Fruit fly (Drosophila melanogaster) whole organism, embryonic: ENCODE data around the gene retinin.

Source experiments
- Aef1 ChIP-seq: fragments of 200-800 bp; sonication (Bioruptor generic); IDR thresholded peaks from 3 replicates; pipeline ENCODE4 v1.3.6; 2022; ENCODE audit warnings: missing biosample characterization, missing genetic modification characterization
- Atf6 ChIP-seq: fragments of 200-800 bp; sonication (Bioruptor generic); IDR thresholded peaks from 2 replicates; pipeline ENCODE4 v1.3.6; 2022; ENCODE audit warnings: missing biosample characterization, missing genetic modification characterization
- CG11247 ChIP-seq: fragments of 200-800 bp; sonication (Bioruptor generic); IDR thresholded peaks from 2 replicates; pipeline ENCODE4 v1.3.6; 2022; ENCODE audit warnings: missing biosample characterization, missing genetic modification characterization
- CG12219 ChIP-seq: fragments of 200-800 bp; sonication (Bioruptor generic); optimal IDR thresholded peaks from 3 replicates; lab custom pipeline; 2018; ENCODE audit warnings: missing biosample characterization, mild to moderate bottlenecking, missing genetic modification characterization
- CG14860 ChIP-seq: fragments of 200-800 bp; sonication (Bioruptor generic); IDR thresholded peaks from 3 replicates; pipeline ENCODE4 v1.3.6; 2022; ENCODE audit warnings: missing biosample characterization, missing genetic modification characterization; ENCODE audit not compliant: partially characterized antibody
- CG17385 ChIP-seq: fragments of 200-800 bp; sonication (Bioruptor generic); optimal IDR thresholded peaks from 3 replicates; lab custom pipeline; 2018; ENCODE audit warnings: missing biosample characterization, mild to moderate bottlenecking, missing genetic modification characterization
- CG17912 ChIP-seq: fragments of 200-800 bp; sonication (Bioruptor generic); optimal IDR thresholded peaks from 2 replicates; lab custom pipeline; 2018; ENCODE audit warnings: missing biosample characterization, mild to moderate bottlenecking, missing genetic modification characterization
- CG4328 ChIP-seq: fragments of 200-800 bp; sonication (Bioruptor generic); optimal IDR thresholded peaks from 3 replicates; lab custom pipeline; 2017; ENCODE audit warnings: missing biosample characterization, missing genetic modification reagents, missing genetic modification characterization
- CG8290 ChIP-seq, 3 experiments: fragments of 200-800 bp; sonication (Bioruptor generic); optimal IDR thresholded peaks; 2 replicates each; lab custom pipeline; 2016 to 2019; ENCODE audit warnings: missing biosample characterization in 3 of 3, missing genetic modification characterization in 3 of 3, mild to moderate bottlenecking in 2 of 3, moderate library complexity in 1 of 3
- CG8765 ChIP-seq: fragments of 200-800 bp; sonication (Bioruptor generic); IDR thresholded peaks from 2 replicates; pipeline ENCODE4 v1.3.6; 2022; ENCODE audit warnings: missing biosample characterization, missing genetic modification characterization
- CG9609 ChIP-seq: fragments of 200-800 bp; sonication (Bioruptor generic); optimal IDR thresholded peaks from 3 replicates; lab custom pipeline; 2016; ENCODE audit warnings: missing biosample characterization, missing genetic modification characterization
- CG9797 ChIP-seq: fragments of 200-800 bp; sonication (Bioruptor generic); optimal IDR thresholded peaks from 3 replicates; lab custom pipeline; 2018; ENCODE audit warnings: missing biosample characterization, mild to moderate bottlenecking, missing genetic modification characterization
- CHES-1-like ChIP-seq: fragments of 200-800 bp; sonication (Bioruptor generic); optimal IDR thresholded peaks from 2 replicates; lab custom pipeline; 2016; ENCODE audit warnings: missing biosample characterization, missing genetic modification characterization
- CrebB ChIP-seq: fragments of 200-800 bp; sonication (Bioruptor generic); optimal IDR thresholded peaks from 3 replicates; lab custom pipeline; 2018; ENCODE audit warnings: missing biosample characterization, mild to moderate bottlenecking, missing genetic modification characterization
- Dbx ChIP-seq: fragments of 200-800 bp; sonication (Bioruptor generic); IDR thresholded peaks from 3 replicates; pipeline ENCODE4 v1.3.6; 2022; ENCODE audit warnings: missing biosample characterization, missing genetic modification characterization
- Dek ChIP-seq: fragments of 200-800 bp; sonication (Bioruptor generic); optimal IDR thresholded peaks from 3 replicates; lab custom pipeline; 2019; ENCODE audit warnings: missing biosample characterization, mild to moderate bottlenecking, missing genetic modification characterization, moderate library complexity
- Doc2 ChIP-seq: fragments of 200-800 bp; sonication (Bioruptor generic); IDR thresholded peaks from 2 replicates; pipeline ENCODE4 v1.3.6; 2022; ENCODE audit warnings: missing biosample characterization, missing genetic modification characterization
- E2f2 ChIP-seq: fragments of 200-800 bp; sonication (Bioruptor generic); IDR thresholded peaks from 2 replicates; pipeline ENCODE4 v1.3.6; 2022; ENCODE audit warnings: missing biosample characterization, missing genetic modification characterization
- Elba2 ChIP-seq: fragments of 200-800 bp; sonication (Bioruptor generic); optimal IDR thresholded peaks from 3 replicates; lab custom pipeline; 2016; ENCODE audit warnings: missing biosample characterization, missing genetic modification characterization
- HLH4C ChIP-seq: fragments of 200-800 bp; sonication (Bioruptor generic); IDR thresholded peaks from 3 replicates; pipeline ENCODE4 v1.3.6; 2022; ENCODE audit warnings: missing biosample characterization, missing genetic modification characterization; ENCODE audit not compliant: partially characterized antibody
- HmgZ ChIP-seq: fragments of 200-800 bp; sonication (Bioruptor generic); optimal IDR thresholded peaks from 2 replicates; lab custom pipeline; 2018; ENCODE audit warnings: missing biosample characterization, mild to moderate bottlenecking, missing genetic modification characterization
- Hr51 ChIP-seq, 2 experiments: fragments of 200-800 bp; sonication (Bioruptor generic); optimal IDR thresholded peaks; 2 replicates in 1 of 2; 3 replicates in 1 of 2; lab custom pipeline; 2016 to 2018; ENCODE audit warnings: missing biosample characterization in 2 of 2, missing genetic modification characterization in 2 of 2, mild to moderate bottlenecking in 1 of 2, moderate library complexity in 1 of 2
- Kr ChIP-seq: fragments of 200-800 bp; sonication (Bioruptor generic); optimal IDR thresholded peaks from 2 replicates; lab custom pipeline; 2017; ENCODE audit warnings: missing biosample characterization, mild to moderate bottlenecking, missing genetic modification characterization
- Opbp ChIP-seq: fragments of 200-800 bp; sonication (Bioruptor generic); IDR thresholded peaks from 3 replicates; pipeline ENCODE4 v1.3.6; 2022; ENCODE audit warnings: missing biosample characterization, missing genetic modification characterization; ENCODE audit not compliant: partially characterized antibody
- Optix ChIP-seq: fragments of 200-800 bp; sonication (Bioruptor generic); IDR thresholded peaks from 3 replicates; pipeline ENCODE4 v1.3.6; 2022; ENCODE audit warnings: missing biosample characterization, missing genetic modification characterization
- Spps ChIP-seq: fragments of 200-800 bp; sonication (Bioruptor generic); optimal IDR thresholded peaks from 2 replicates; lab custom pipeline; 2018; ENCODE audit warnings: missing biosample characterization, mild to moderate bottlenecking, missing genetic modification characterization
- caup ChIP-seq: fragments of 200-800 bp; sonication (Bioruptor generic); optimal IDR thresholded peaks from 3 replicates; lab custom pipeline; 2017; ENCODE audit warnings: missing biosample characterization, mild to moderate bottlenecking, missing genetic modification characterization, moderate library complexity; ENCODE audit not compliant: severe bottlenecking
- cg ChIP-seq: fragments of 200-800 bp; sonication (Bioruptor generic); optimal IDR thresholded peaks from 3 replicates; lab custom pipeline; 2019; ENCODE audit warnings: missing biosample characterization, mild to moderate bottlenecking, missing genetic modification characterization, moderate library complexity
- ci ChIP-seq: fragments of 200-800 bp; sonication (Bioruptor generic); IDR thresholded peaks from 3 replicates; pipeline ENCODE4 v1.3.6; 2022; ENCODE audit warnings: missing biosample characterization, missing genetic modification characterization
- corto ChIP-seq: fragments of 200-800 bp; sonication (Bioruptor generic); optimal IDR thresholded peaks from 2 replicates; lab custom pipeline; 2016; ENCODE audit warnings: missing biosample characterization, mild to moderate bottlenecking, missing genetic modification characterization, moderate library complexity
- en ChIP-seq: fragments of 200-800 bp; sonication (Bioruptor generic); optimal IDR thresholded peaks from 2 replicates; lab custom pipeline; 2016; ENCODE audit warnings: missing biosample characterization, missing genetic modification characterization
- eve ChIP-seq, 2 experiments: fragments of >200 bp; optimal IDR thresholded peaks; 2 replicates each; lab custom pipeline; 2017; ENCODE audit warnings: missing biosample characterization in 2 of 2, missing genetic modification characterization in 2 of 2
- ftz-f1 ChIP-seq: fragments of 200-800 bp; sonication (Bioruptor generic); optimal IDR thresholded peaks from 2 replicates; lab custom pipeline; 2016; ENCODE audit warnings: missing biosample characterization, missing genetic modification characterization
- klu ChIP-seq: fragments of 200-800 bp; sonication (Bioruptor generic); IDR thresholded peaks from 2 replicates; pipeline ENCODE4 v1.3.6; 2022; ENCODE audit warnings: missing biosample characterization, missing genetic modification characterization
- lmd ChIP-seq: fragments of 200-800 bp; sonication (Bioruptor generic); IDR thresholded peaks from 2 replicates; pipeline ENCODE4 v1.3.6; 2022; ENCODE audit warnings: missing biosample characterization, missing genetic modification characterization
- nom ChIP-seq: fragments of 200-800 bp; sonication (Bioruptor generic); optimal IDR thresholded peaks from 2 replicates; lab custom pipeline; 2017; ENCODE audit warnings: missing biosample characterization, missing genetic modification characterization, mild to moderate bottlenecking, moderate library complexity, missing genetic modification reagents
- odd ChIP-seq: fragments of 200-800 bp; sonication (Bioruptor generic); optimal IDR thresholded peaks from 2 replicates; lab custom pipeline; 2017; ENCODE audit warnings: missing biosample characterization, mild to moderate bottlenecking, missing genetic modification characterization
- pb ChIP-seq: fragments of 200-800 bp; sonication (Bioruptor generic); optimal IDR thresholded peaks from 3 replicates; lab custom pipeline; 2016; ENCODE audit warnings: missing biosample characterization, missing genetic modification characterization
- pzg ChIP-seq: fragments of 200-800 bp; sonication (Bioruptor generic); optimal IDR thresholded peaks from 3 replicates; lab custom pipeline; 2018; ENCODE audit warnings: missing biosample characterization, mild to moderate bottlenecking, missing genetic modification characterization, moderate library complexity
- stwl ChIP-seq: fragments of 200-800 bp; sonication (Bioruptor generic); optimal IDR thresholded peaks from 3 replicates; lab custom pipeline; 2018; ENCODE audit warnings: missing biosample characterization, mild to moderate bottlenecking, missing genetic modification characterization, moderate library complexity
- unpg ChIP-seq: fragments of 200-800 bp; sonication (Bioruptor generic); optimal IDR thresholded peaks from 3 replicates; lab custom pipeline; 2018; ENCODE audit warnings: missing biosample characterization, mild to moderate bottlenecking, missing genetic modification characterization, moderate library complexity
- vnd ChIP-seq: fragments of 200-800 bp; sonication (Bioruptor generic); IDR thresholded peaks from 3 replicates; pipeline ENCODE4 v1.3.6; 2022; ENCODE audit warnings: missing biosample characterization, missing genetic modification characterization; ENCODE audit not compliant: partially characterized antibody

Gene retinin

DNA sequence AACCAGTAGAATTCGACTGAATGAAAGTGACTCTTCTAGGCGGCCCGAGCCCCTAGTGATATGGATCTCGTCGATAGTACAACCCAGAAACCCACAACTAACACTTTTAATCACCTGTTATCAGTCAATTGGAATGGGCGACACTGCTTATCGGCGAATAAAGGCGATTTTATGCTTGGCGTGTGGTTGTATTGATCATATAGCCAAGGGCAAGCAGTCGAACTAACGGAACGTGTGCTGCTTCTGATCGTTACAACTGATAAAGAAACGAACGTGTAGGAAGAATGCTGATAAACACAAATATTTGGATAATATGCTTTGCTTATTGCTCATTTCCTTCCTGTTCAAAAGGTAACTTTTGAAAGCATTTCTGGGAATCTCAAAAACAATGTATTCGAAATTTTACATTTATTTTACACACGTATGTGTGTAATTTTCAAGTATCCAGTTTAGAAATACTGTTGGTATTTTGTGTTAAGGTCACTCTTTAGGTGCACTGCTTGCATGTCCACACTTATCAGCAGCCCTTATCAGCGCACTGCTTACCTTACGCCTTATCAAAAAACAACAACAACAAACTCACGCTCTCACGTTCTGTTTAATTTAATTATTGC is 49.6 kb downstream of the retinin start, which contains the start of gene Agpat4 (continued):
- TF ChIP-seq Optix, result no peak
- no peak for TF ChIP-seq nom
- no peak for TF ChIP-seq Spps (tag; lab: Kevin White, UChicago)
- peak; percentile 67 for TF ChIP-seq pzg (GFP tag; lab: Kevin White, UChicago)
- peak; percentile 71 for TF ChIP-seq Elba2 (GFP tag; lab: Kevin White, UChicago)
- TF ChIP-seq CG12219 (GFP tag; lab: Kevin White, UChicago), result no peak
- TF ChIP-seq corto (GFP tag; lab: Kevin White, UChicago), result no peak
- no peak for TF ChIP-seq unpg (GFP tag; lab: Kevin White, UChicago)
- TF ChIP-seq CG17912 (GFP tag; lab: Kevin White, UChicago), result no peak
- no peak for TF ChIP-seq eve (GFP tag; optimal IDR thresholded peaks at IDR 0.05; lab: Kevin White, UChicago)
- no peak for TF ChIP-seq CG9609 (GFP tag; lab: Kevin White, UChicago)
- TF ChIP-seq CG14860 (GFP tag; lab: Robert Waterston, UW), result no peak
- no peak for TF ChIP-seq CrebB (tag; lab: Kevin White, UChicago)
- TF ChIP-seq odd (GFP tag; lab: Kevin White, UChicago), result no peak
- peak; percentile 4 for TF ChIP-seq CHES-1-like (GFP tag; lab: Kevin White, UChicago)
- peak; percentile 64 for TF ChIP-seq cg (GFP tag; lab: Kevin White, UChicago)
- 0 out of 3 replicates have a peak, but pooled peaks have one; percentile 3 for TF ChIP-seq Dbx
- no peak for TF ChIP-seq CG4328 (GFP tag; lab: Kevin White, UChicago)
- TF ChIP-seq Atf6, result 0 out of 2 replicates have a peak, but pooled peaks have one; percentile 6
- TF ChIP-seq CG8765 (GFP tag; lab: Robert Waterston, UW), result no peak
- peak; percentile 35; the same call in 1 of the 3 replicates for TF ChIP-seq Opbp (GFP tag; lab: Robert Waterston, UW)
- TF ChIP-seq pb, result no peak
- TF ChIP-seq ci (GFP tag; lab: Robert Waterston, UW), result 0 out of 3 replicates have a peak, but pooled peaks have one; percentile 3
- TF ChIP-seq HLH4C (GFP tag; lab: Robert Waterston, UW), result peak; percentile 55; the same call in 1 of the 3 replicates
- no peak for TF ChIP-seq Kr (GFP tag; lab: Kevin White, UChicago)
- peak; percentile 84 for TF ChIP-seq CG8290 (GFP tag; optimal IDR thresholded peaks at IDR 0.05; lab: Kevin White, UChicago)
- TF ChIP-seq CG8290 (tag; optimal IDR thresholded peaks at IDR 0.05; lab: Kevin White, UChicago), result peak; percentile 61 to 76
- TF ChIP-seq CG11247 (GFP tag; lab: Robert Waterston, UW), result no peak
- TF ChIP-seq CG9797 (GFP tag; lab: Kevin White, UChicago), result peak; percentile 62
- TF ChIP-seq CG17385 (GFP tag; lab: Kevin White, UChicago), result no peak
- no peak for TF ChIP-seq Doc2 (GFP tag; lab: Robert Waterston, UW)
- peak; percentile 52 for TF ChIP-seq HmgZ (tag; lab: Kevin White, UChicago)
- peak; percentile 42 for TF ChIP-seq ftz-f1
- peak; percentile 2 for TF ChIP-seq caup (GFP tag; lab: Kevin White, UChicago)
- TF ChIP-seq vnd (GFP tag; lab: Robert Waterston, UW), result no peak
- TF ChIP-seq Aef1 (GFP tag; lab: Robert Waterston, UW), result peak; percentile 57
- no peak for TF ChIP-seq lmd (GFP tag; lab: Robert Waterston, UW)
- no peak for TF ChIP-seq Hr51 (GFP tag; optimal IDR thresholded peaks at IDR 0.05; lab: Kevin White, UChicago)
- no peak for TF ChIP-seq en (GFP tag; lab: Kevin White, UChicago)
- TF ChIP-seq klu (GFP tag; lab: Robert Waterston, UW), result 0 out of 2 replicates have a peak, but pooled peaks have one; percentile 4
- peak; percentile 28 for TF ChIP-seq Dek (tag; lab: Kevin White, UChicago)
- TF ChIP-seq E2f2 (GFP tag; lab: Robert Waterston, UW), result peak; percentile 35
- TF ChIP-seq stwl, result peak; percentile 74
